Fruit fly (Drosophila melanogaster) whole organism, embryonic: ENCODE results near the gene tra.

Experiments
- Asciz ChIP-seq: fragments of 200-800 bp; sonication (Bioruptor generic); optimal IDR thresholded peaks from 2 replicates; lab custom pipeline; 2017; ENCODE audit warnings: missing biosample characterization, mild to moderate bottlenecking, missing genetic modification characterization, missing genetic modification reagents
- Bgb ChIP-seq: fragments of 200-800 bp; sonication (Bioruptor generic); IDR thresholded peaks from 2 replicates; pipeline ENCODE4 v1.3.6; 2022; ENCODE audit warnings: missing biosample characterization, missing genetic modification characterization; ENCODE audit not compliant: partially characterized antibody
- Blimp-1 ChIP-seq: fragments of 200-800 bp; sonication (Bioruptor generic); optimal IDR thresholded peaks from 3 replicates; lab custom pipeline; 2018; ENCODE audit warnings: missing biosample characterization, missing genetic modification characterization, mild to moderate bottlenecking, moderate library complexity, missing genetic modification reagents
- CG10209 ChIP-seq: fragments of 200-800 bp; sonication (Bioruptor generic); optimal IDR thresholded peaks from 3 replicates; lab custom pipeline; 2017; ENCODE audit warnings: missing biosample characterization, mild to moderate bottlenecking, missing genetic modification characterization, missing genetic modification reagents
- CG10462 ChIP-seq: fragments of 200-800 bp; sonication (Bioruptor generic); optimal IDR thresholded peaks from 2 replicates; lab custom pipeline; 2016; ENCODE audit warnings: missing biosample characterization, missing genetic modification characterization
- CG10979 ChIP-seq: fragments of 200-800 bp; sonication (Bioruptor generic); optimal IDR thresholded peaks from 2 replicates; lab custom pipeline; 2018; ENCODE audit warnings: missing biosample characterization, mild to moderate bottlenecking, missing genetic modification characterization, moderate library complexity
- CG11560 ChIP-seq: fragments of 200-800 bp; sonication (Bioruptor generic); IDR thresholded peaks from 3 replicates; pipeline ENCODE4 v1.3.6; 2022; ENCODE audit warnings: missing biosample characterization, missing genetic modification characterization
- CG11696 ChIP-seq: fragments of 200-800 bp; sonication (Bioruptor generic); IDR thresholded peaks from 2 replicates; pipeline ENCODE4 v1.3.6; 2022; ENCODE audit warnings: missing biosample characterization, missing genetic modification characterization
- CG13296 ChIP-seq: fragments of 200-800 bp; sonication (Bioruptor generic); optimal IDR thresholded peaks from 3 replicates; lab custom pipeline; 2018; ENCODE audit warnings: missing biosample characterization, mild to moderate bottlenecking, missing genetic modification characterization
- CG15601 ChIP-seq: fragments of 200-800 bp; sonication (Bioruptor generic); optimal IDR thresholded peaks from 3 replicates; lab custom pipeline; 2019; ENCODE audit warnings: missing biosample characterization, mild to moderate bottlenecking, missing genetic modification characterization, moderate library complexity
- CG18011 ChIP-seq: fragments of 200-800 bp; sonication (Bioruptor generic); optimal IDR thresholded peaks from 2 replicates; lab custom pipeline; 2017; ENCODE audit warnings: missing biosample characterization, missing genetic modification characterization, mild to moderate bottlenecking, moderate library complexity, missing genotype
- CG18599 ChIP-seq: fragments of 200-800 bp; sonication (Bioruptor generic); optimal IDR thresholded peaks from 3 replicates; lab custom pipeline; 2017; ENCODE audit warnings: missing biosample characterization, missing genetic modification characterization, mild to moderate bottlenecking, moderate library complexity, missing genetic modification reagents
- CG2116 ChIP-seq: fragments of 200-800 bp; sonication (Bioruptor generic); optimal IDR thresholded peaks from 3 replicates; lab custom pipeline; 2018; ENCODE audit warnings: missing biosample characterization, mild to moderate bottlenecking, missing genetic modification characterization
- CG32767 ChIP-seq: fragments of 200-800 bp; sonication (Bioruptor generic); IDR thresholded peaks from 2 replicates; pipeline ENCODE4 v1.3.6; 2022; ENCODE audit warnings: missing biosample characterization, missing genetic modification characterization
- CG33557 ChIP-seq: fragments of 200-800 bp; sonication (Bioruptor generic); optimal IDR thresholded peaks from 2 replicates; lab custom pipeline; 2019; ENCODE audit warnings: missing biosample characterization, mild to moderate bottlenecking, missing genetic modification characterization, moderate library complexity
- CG3407 ChIP-seq: fragments of 200-800 bp; sonication (Bioruptor generic); optimal IDR thresholded peaks from 2 replicates; lab custom pipeline; 2018; ENCODE audit warnings: missing biosample characterization, mild to moderate bottlenecking, missing genetic modification characterization
- CG6689 ChIP-seq: fragments of 200-800 bp; sonication (Bioruptor generic); IDR thresholded peaks from 2 replicates; pipeline ENCODE4 v1.3.6; 2022; ENCODE audit warnings: missing biosample characterization, missing genetic modification characterization
- CG6791 ChIP-seq: fragments of 200-800 bp; sonication (Bioruptor generic); IDR thresholded peaks from 3 replicates; pipeline ENCODE4 v1.3.6; 2022; ENCODE audit warnings: missing biosample characterization, missing genetic modification characterization; ENCODE audit not compliant: partially characterized antibody
- CG6813 ChIP-seq: fragments of 200-800 bp; sonication (Bioruptor generic); optimal IDR thresholded peaks from 2 replicates; lab custom pipeline; 2017; ENCODE audit warnings: missing biosample characterization, missing genetic modification characterization, mild to moderate bottlenecking, moderate library complexity, missing genetic modification reagents
- CG6854 ChIP-seq: fragments of 200-800 bp; sonication (Bioruptor generic); optimal IDR thresholded peaks from 3 replicates; lab custom pipeline; 2017; ENCODE audit warnings: missing biosample characterization, mild to moderate bottlenecking, missing genetic modification characterization
- CG7556 ChIP-seq: fragments of 200-800 bp; sonication (Bioruptor generic); optimal IDR thresholded peaks from 2 replicates; lab custom pipeline; 2017; ENCODE audit warnings: missing biosample characterization, mild to moderate bottlenecking, missing genetic modification characterization
- CG7963 ChIP-seq: fragments of 200-800 bp; sonication (Bioruptor generic); IDR thresholded peaks from 3 replicates; pipeline ENCODE4 v1.3.6; 2022; ENCODE audit warnings: missing biosample characterization, missing genetic modification characterization; ENCODE audit not compliant: partially characterized antibody
- D ChIP-seq, 2 experiments: fragments of 200-800 bp in 1 of 2; fragments of >200 bp in 1 of 2; sonication (Bioruptor generic) in 1 of 2; optimal IDR thresholded peaks; 2 replicates in 1 of 2; 3 replicates in 1 of 2; lab custom pipeline; 2017; ENCODE audit warnings: mild to moderate bottlenecking in 1 of 2, missing biosample characterization in 1 of 2, missing genetic modification characterization in 1 of 2, missing genetic modification reagents in 1 of 2
- HLHmδ ChIP-seq: fragments of 200-800 bp; sonication (Bioruptor generic); optimal IDR thresholded peaks from 2 replicates; lab custom pipeline; 2018; ENCODE audit warnings: missing biosample characterization, mild to moderate bottlenecking, missing genetic modification characterization, moderate library complexity
- Hand ChIP-seq: fragments of 200-800 bp; sonication (Bioruptor generic); optimal IDR thresholded peaks from 2 replicates; lab custom pipeline; 2017; ENCODE audit warnings: mild to moderate bottlenecking, missing biosample characterization, missing genetic modification reagents, missing genetic modification characterization
- NK7.1 ChIP-seq: fragments of 200-800 bp; sonication (Bioruptor generic); optimal IDR thresholded peaks from 3 replicates; lab custom pipeline; 2016; ENCODE audit warnings: missing biosample characterization, missing genetic modification characterization
- Oaz ChIP-seq: fragments of 200-800 bp; sonication (Bioruptor generic); IDR thresholded peaks from 2 replicates; pipeline ENCODE4 v1.3.6; 2022; ENCODE audit warnings: missing biosample characterization, missing genetic modification characterization
- Side ChIP-seq: fragments of 200-800 bp; sonication (Bioruptor generic); optimal IDR thresholded peaks from 2 replicates; lab custom pipeline; 2016; ENCODE audit warnings: missing biosample characterization, missing genetic modification characterization
- Sin3A ChIP-seq: fragments of >200 bp; optimal IDR thresholded peaks from 2 replicates; lab custom pipeline; 2018
- Taf1 ChIP-seq: fragments of 200-800 bp; sonication (Bioruptor generic); IDR thresholded peaks from 2 replicates; pipeline ENCODE4 v1.3.6; 2022; ENCODE audit warnings: missing biosample characterization, missing genetic modification characterization
- YL-1 ChIP-seq: fragments of 200-800 bp; sonication (Bioruptor generic); optimal IDR thresholded peaks from 3 replicates; lab custom pipeline; 2017; ENCODE audit warnings: missing biosample characterization, mild to moderate bottlenecking, missing genetic modification characterization
- al ChIP-seq: fragments of 200-800 bp; sonication (Bioruptor generic); IDR thresholded peaks from 2 replicates; pipeline ENCODE4 v1.3.6; 2022; ENCODE audit warnings: missing biosample characterization, missing genetic modification characterization
- ap ChIP-seq: fragments of 200-800 bp; sonication (Bioruptor generic); IDR thresholded peaks from 2 replicates; pipeline ENCODE4 v1.3.6; 2022; ENCODE audit warnings: missing biosample characterization, missing genetic modification characterization
- bab2 ChIP-seq: fragments of 200-800 bp; sonication (Bioruptor generic); optimal IDR thresholded peaks from 2 replicates; lab custom pipeline; 2016; ENCODE audit warnings: missing biosample characterization, missing genetic modification characterization
- bsh ChIP-seq, 2 experiments: fragments of 200-800 bp; sonication (Bioruptor generic); optimal IDR thresholded peaks; 2 replicates each; lab custom pipeline; 2017 to 2018; ENCODE audit warnings: mild to moderate bottlenecking in 2 of 2, missing biosample characterization in 2 of 2, missing genetic modification characterization in 2 of 2, moderate library complexity in 1 of 2
- crol ChIP-seq: fragments of 200-800 bp; sonication (Bioruptor generic); IDR thresholded peaks from 2 replicates; pipeline ENCODE4 v1.3.6; 2022; ENCODE audit warnings: missing biosample characterization, missing genetic modification characterization
- dmrt11E ChIP-seq: fragments of 200-800 bp; sonication (Bioruptor generic); optimal IDR thresholded peaks from 3 replicates; lab custom pipeline; 2018; ENCODE audit warnings: missing biosample characterization, mild to moderate bottlenecking, missing genetic modification characterization, moderate library complexity
- dpn ChIP-seq, 2 experiments: fragments of 200-800 bp; sonication (Bioruptor generic); optimal IDR thresholded peaks; 3 replicates each; lab custom pipeline; 2016; ENCODE audit warnings: missing biosample characterization in 2 of 2, missing genetic modification characterization in 2 of 2
- en ChIP-seq: fragments of 200-800 bp; sonication (Bioruptor generic); optimal IDR thresholded peaks from 2 replicates; lab custom pipeline; 2016; ENCODE audit warnings: missing biosample characterization, missing genetic modification characterization
- fru ChIP-seq: fragments of >200 bp; optimal IDR thresholded peaks from 2 replicates; lab custom pipeline; 2017
- insv ChIP-seq, 2 experiments: fragments of 200-800 bp; sonication (Bioruptor generic); optimal IDR thresholded peaks; 3 replicates each; lab custom pipeline; 2016 to 2018; ENCODE audit warnings: missing biosample characterization in 2 of 2, missing genetic modification characterization in 2 of 2
- nau ChIP-seq: fragments of 200-800 bp; sonication (Bioruptor generic); optimal IDR thresholded peaks from 3 replicates; lab custom pipeline; 2017; ENCODE audit warnings: missing biosample characterization, mild to moderate bottlenecking, missing genetic modification characterization, missing genetic modification reagents
- pfk ChIP-seq: fragments of 200-800 bp; sonication (Bioruptor generic); optimal IDR thresholded peaks from 2 replicates; lab custom pipeline; 2018; ENCODE audit warnings: missing biosample characterization, mild to moderate bottlenecking, missing genetic modification characterization, moderate library complexity
- prd ChIP-seq, 3 experiments: fragments of >200 bp in 2 of 3; fragments of 200-800 bp in 1 of 3; sonication (Bioruptor generic) in 1 of 3; optimal IDR thresholded peaks in 2 of 3; IDR thresholded peaks in 1 of 3; 2 replicates in 2 of 3; 3 replicates in 1 of 3; pipeline versions ENCODE4 v1.3.6 to Lab custom; 2017 to 2022; ENCODE audit warnings: missing biosample characterization in 1 of 3, missing genetic modification characterization in 1 of 3
- sna ChIP-seq: fragments of 200-800 bp; sonication (Bioruptor generic); IDR thresholded peaks from 2 replicates; pipeline ENCODE4 v1.3.6; 2022; ENCODE audit warnings: missing biosample characterization, missing genetic modification characterization; ENCODE audit not compliant: partially characterized antibody
- tll ChIP-seq, 2 experiments: fragments of 200-800 bp in 1 of 2; fragments of >200 bp in 1 of 2; sonication (Bioruptor generic) in 1 of 2; optimal IDR thresholded peaks; 2 replicates each; lab custom pipeline; 2017 to 2019; ENCODE audit warnings: missing biosample characterization in 2 of 2, missing genetic modification characterization in 2 of 2, mild to moderate bottlenecking in 1 of 2, moderate library complexity in 1 of 2
- zen2 ChIP-seq: fragments of 200-800 bp; sonication (Bioruptor generic); IDR thresholded peaks from 3 replicates; pipeline ENCODE4 v1.3.6; 2022; ENCODE audit warnings: missing biosample characterization, missing genetic modification characterization; ENCODE audit not compliant: partially characterized antibody

tra gene

DNA sequence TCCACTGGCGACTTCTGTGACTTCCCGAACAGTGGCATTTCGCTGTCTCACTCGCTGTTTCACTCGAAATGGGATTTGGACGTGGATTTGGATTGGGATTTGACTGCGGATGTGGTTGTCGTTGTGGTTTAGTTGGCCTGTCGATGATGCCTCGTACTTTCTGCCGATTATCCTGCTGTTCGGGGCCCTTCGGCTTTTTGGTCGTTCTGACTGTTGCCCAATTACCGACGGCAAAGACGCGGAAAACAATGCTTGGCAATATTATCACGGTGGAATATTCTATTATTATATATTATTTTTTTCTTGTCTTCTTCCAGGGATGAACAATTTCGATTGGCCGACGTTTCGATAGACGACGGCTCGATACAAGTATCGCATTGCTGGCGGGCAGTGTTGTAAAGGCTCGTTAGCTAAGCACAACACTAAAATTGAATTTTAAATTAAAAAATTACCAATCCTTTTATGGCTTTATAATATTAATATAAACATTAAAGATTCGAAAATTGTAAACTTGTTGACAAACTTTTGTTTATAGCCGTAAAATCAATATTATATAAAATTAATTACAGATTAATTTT lies 24.4 kb upstream of the tra start, which contains the start of gene Mo25 (continued):
- TF ChIP-seq D (optimal IDR thresholded peaks at IDR 0.05; lab: Kevin White, UChicago) (no peak), D (GFP tag; optimal IDR thresholded peaks at IDR 0.05; lab: Kevin White, UChicago) (no peak), CG6854 (GFP tag; lab: Kevin White, UChicago) (no peak), CG10979 (tag; lab: Kevin White, UChicago) (peak; percentile 19), CG32767 (GFP tag; lab: Robert Waterston, UW) (no peak), Asciz (GFP tag; lab: Kevin White, UChicago) (peak; percentile 33), CG3407 (GFP tag; lab: Kevin White, UChicago) (no peak), CG2116 (GFP tag; lab: Kevin White, UChicago) (peak; percentile 84), CG6813 (peak; percentile 9), CG18011 (no peak), CG10209 (GFP tag; lab: Kevin White, UChicago) (peak; percentile 3), bsh (GFP tag; optimal IDR thresholded peaks at IDR 0.05; lab: Kevin White, UChicago) (peak in 1 of 2 experiments; percentile 18), Sin3A (lab: Kevin White, UChicago) (no peak), zen2 (GFP tag; lab: Robert Waterston, UW) (peak; percentile 57; the same call in 2 of the 3 replicates), CG13296 (GFP tag; lab: Kevin White, UChicago) (peak; percentile 44), CG7963 (GFP tag; lab: Robert Waterston, UW) (peak; percentile 60; the same call in 1 of the 3 replicates), fru (lab: Kevin White, UChicago) (no peak), bab2 (GFP tag; lab: Kevin White, UChicago) (no peak), CG6791 (GFP tag; lab: Robert Waterston, UW) (peak; percentile 76), en (GFP tag; lab: Kevin White, UChicago) (no peak), YL-1 (GFP tag; lab: Kevin White, UChicago) (peak; percentile 89), Blimp-1 (GFP tag; lab: Kevin White, UChicago) (peak; percentile 15), CG15601 (tag; lab: Kevin White, UChicago) (peak; percentile 60), HLHmδ (GFP tag; lab: Kevin White, UChicago) (no peak), nau (no peak), Oaz (no peak), insv (GFP tag; optimal IDR thresholded peaks at IDR 0.05; lab: Kevin White, UChicago) (peak in 1 of 2 experiments; percentile 13), Taf1 (GFP tag; lab: Robert Waterston, UW) (no peak), CG18599 (peak; percentile 11), CG7556 (peak; percentile 29), ap (GFP tag; lab: Robert Waterston, UW) (0 out of 2 replicates have a peak, but pooled peaks have one; percentile 2), dpn (GFP tag; optimal IDR thresholded peaks at IDR 0.05; lab: Kevin White, UChicago) (peak in 1 of 2 experiments; percentile 57), CG33557 (GFP tag; lab: Kevin White, UChicago) (no peak), CG6689 (GFP tag; lab: Robert Waterston, UW) (no peak), al (GFP tag; lab: Robert Waterston, UW) (no peak), CG10462 (no peak), CG11560 (tag; lab: Robert Waterston, UW) (no peak), tll (GFP tag; optimal IDR thresholded peaks at IDR 0.05; lab: Kevin White, UChicago) (no peak), dmrt11E (tag; lab: Kevin White, UChicago) (peak; percentile 14), prd (optimal IDR thresholded peaks at IDR 0.05; lab: Kevin White, UChicago) (no peak), prd (GFP tag; IDR thresholded peaks at IDR 0.05; lab: Robert Waterston, UW) (peak; percentile 40; the same call in 1 of the 3 replicates), sna (GFP tag; lab: Robert Waterston, UW) (peak; percentile 64), crol (GFP tag; lab: Robert Waterston, UW) (no peak), Hand (GFP tag; lab: Kevin White, UChicago) (no peak), CG11696 (no peak), Bgb (GFP tag; lab: Robert Waterston, UW) (peak; percentile 83), NK7.1 (no peak), pfk (peak; percentile 23), Side (peak; percentile 0)
